Worm (Caenorhabditis elegans) whole organism, young adult: ENCODE measurements around the gene nmr-2.

ENCODE experiments used
- F10E7.11 ChIP-seq: sonication (generic microtip); optimal IDR thresholded peaks from 2 replicates; lab custom pipeline; 2017; ENCODE audit warnings: mild to moderate bottlenecking, missing genetic modification characterization, moderate library complexity, missing compliant biosample characterization
- ama-1 ChIP-seq, 3 experiments: fragments of 150-350 bp in 1 of 3; sonication (generic microtip) in 2 of 3; optimal IDR thresholded peaks; 2 replicates each; lab custom pipeline; 2014 to 2018; ENCODE audit warnings: missing biosample characterization in 2 of 3, missing genetic modification characterization in 2 of 3, missing genetic modification reagents in 2 of 3
- ceh-100 ChIP-seq: fragments of 200-800 bp; sonication (Bioruptor generic); IDR thresholded peaks from 2 replicates; pipeline ENCODE4 v1.3.6; 2022; ENCODE audit warnings: missing genetic modification reagents, missing genetic modification characterization, missing compliant biosample characterization
- hsf-1 ChIP-seq: fragments of 200-800 bp; sonication (Bioruptor generic); IDR thresholded peaks from 2 replicates; pipeline ENCODE4 v1.3.6; 2022; ENCODE audit warnings: missing genetic modification reagents, missing genetic modification characterization, missing compliant biosample characterization
- lin-35 ChIP-seq, 3 experiments: fragments of 150-350 bp in 2 of 3; sonication (generic microtip) in 1 of 3; optimal IDR thresholded peaks; 2 replicates each; lab custom pipeline; 2014 to 2018; ENCODE audit warnings: missing biosample characterization in 3 of 3, missing genetic modification characterization in 3 of 3, missing genetic modification reagents in 3 of 3
- ztf-28 ChIP-seq: fragments of 200-800 bp; sonication (Bioruptor generic); IDR thresholded peaks from 2 replicates; pipeline ENCODE4 v1.3.6; 2022; ENCODE audit warnings: missing genetic modification reagents, missing genetic modification characterization, missing compliant biosample characterization

DNA sequence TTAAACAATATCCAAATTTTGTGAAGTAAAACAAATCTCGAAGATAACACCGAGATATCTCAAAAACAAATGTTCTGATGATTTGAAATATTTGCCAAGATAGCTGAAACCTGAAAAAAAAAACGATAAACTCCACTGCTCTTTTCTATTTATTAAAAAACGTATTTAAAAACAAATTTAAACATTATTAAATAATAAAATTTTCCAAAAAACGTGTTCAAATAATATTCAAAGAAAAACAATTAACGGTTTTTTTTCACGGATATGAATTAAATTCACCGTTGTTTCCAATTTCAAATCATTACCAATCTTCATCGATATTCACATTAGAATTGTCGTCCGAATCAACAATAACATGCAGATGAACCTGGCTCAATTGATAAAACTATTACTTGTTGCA lies 15.2 kb downstream of the nmr-2 start, which contains the start of gene irld-14:
- TF ChIP-seq ama-1 (optimal IDR thresholded peaks at IDR 0.05; lab: Kevin White, UChicago): no peak
- TF ChIP-seq ama-1 (GFP tag; optimal IDR thresholded peaks at IDR 0.05; lab: Kevin White, UChicago): no peak
- no peak for TF ChIP-seq ceh-100
- TF ChIP-seq lin-35 (GFP tag; optimal IDR thresholded peaks at IDR 0.05; lab: Kevin White, UChicago): no peak
- no peak for TF ChIP-seq ztf-28 (GFP tag; lab: Robert Waterston, UW)
- TF ChIP-seq hsf-1 (GFP tag; lab: Robert Waterston, UW): no peak
- TF ChIP-seq F10E7.11 (tag; lab: Kevin White, UChicago): no peak
